Worm (Caenorhabditis elegans): ENCODE data around the gene cdh-8.

DNA sequence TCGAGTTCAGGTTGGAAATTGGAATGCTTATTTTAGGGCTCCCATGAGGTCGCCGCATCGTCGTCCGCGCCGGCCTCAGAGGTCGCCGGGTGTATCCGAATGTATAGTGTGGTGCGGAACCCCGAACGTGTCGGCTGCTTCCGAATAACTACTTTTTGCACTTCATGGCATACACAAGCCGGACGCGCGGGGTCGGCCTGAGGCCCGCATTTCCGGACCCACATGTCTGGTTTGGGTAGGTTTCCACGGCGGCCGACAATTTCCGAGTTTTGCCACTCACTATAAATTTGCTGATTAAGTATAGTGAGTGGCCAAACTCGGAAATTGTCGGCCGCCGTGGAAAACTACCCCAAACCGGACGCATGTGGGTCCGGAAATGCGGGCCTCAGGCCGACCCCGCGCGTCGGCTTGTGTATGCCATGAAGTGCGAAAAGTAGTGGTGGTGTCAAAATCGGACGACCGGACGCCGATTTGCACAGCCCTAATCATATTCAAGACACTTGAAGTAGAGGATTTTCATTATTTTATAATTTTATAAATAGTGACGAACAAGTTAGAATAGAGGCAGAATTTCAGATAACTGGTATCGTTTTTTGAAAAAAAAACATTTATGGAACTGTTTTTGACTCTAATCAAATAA, 1.3 kb upstream of the cdh-8 start:
- TF ChIP-seq flt-1 (GFP tag; IDR thresholded peaks at IDR 0.05) (no peak), ama-1 (optimal IDR thresholded peaks at IDR 0.05) (no peak), ets-7 (tag; optimal IDR thresholded peaks at IDR 0.05) (no peak), B0310.2 (tag; optimal IDR thresholded peaks at IDR 0.05) (no peak), scrt-1 (GFP tag; IDR thresholded peaks at IDR 0.05) (no peak), aly-1 (tag; optimal IDR thresholded peaks at IDR 0.05) (no peak), F13C5.2 (tag; optimal IDR thresholded peaks at IDR 0.05) (no peak)
